Worm (Caenorhabditis elegans) whole organism, early embryonic: ENCODE data around the gene clec-183.

Experiments used
- ama-1 ChIP-seq: fragments of 150-350 bp; optimal IDR thresholded peaks from 2 replicates; lab custom pipeline; 2014
- ceh-13 ChIP-seq: fragments of 200-800 bp; sonication (Bioruptor generic); optimal IDR thresholded peaks from 2 replicates; lab custom pipeline; 2018; ENCODE audit warnings: mild to moderate bottlenecking, missing genetic modification characterization, missing compliant biosample characterization
- flt-1 ChIP-seq: fragments of 200-800 bp; sonication (Bioruptor generic); IDR thresholded peaks from 2 replicates; pipeline ENCODE4 v1.3.6; 2022; ENCODE audit warnings: missing genetic modification characterization, missing compliant biosample characterization
- scrt-1 ChIP-seq: fragments of 200-800 bp; sonication (Bioruptor generic); IDR thresholded peaks from 2 replicates; pipeline ENCODE4 v1.3.6; 2022; ENCODE audit warnings: missing genetic modification characterization, missing compliant biosample characterization

DNA sequence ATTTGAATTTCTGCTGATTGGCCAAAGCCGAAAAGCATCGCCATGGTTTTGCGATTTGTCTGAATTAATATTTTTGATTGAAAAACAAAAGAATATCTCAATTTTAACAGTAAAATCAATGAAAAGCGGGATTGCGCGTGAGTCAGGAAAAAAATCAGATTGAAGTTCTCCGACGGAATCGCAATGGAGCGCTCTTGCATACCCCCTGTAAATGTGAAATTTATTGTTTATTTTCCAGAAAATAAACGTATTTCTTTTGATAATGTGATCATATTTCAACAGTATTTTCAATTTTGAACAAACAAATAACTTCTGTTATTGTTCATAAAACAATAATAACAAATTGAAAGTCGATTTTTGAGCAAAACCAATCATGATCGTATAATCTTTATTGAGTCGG, 13.8 kb downstream of the clec-183 start, which contains the start of gene vps-26:
- TF ChIP-seq ceh-13 (GFP tag; lab: Kevin White, UChicago) = no peak
- TF ChIP-seq scrt-1 (GFP tag; lab: Robert Waterston, UW) = no peak
- no peak for TF ChIP-seq flt-1 (GFP tag; lab: Robert Waterston, UW)
- no peak for TF ChIP-seq ama-1 (lab: Kevin White, UChicago)
